Fruit fly (Drosophila melanogaster): ENCODE measurements around the gene CG1316.

The CG1316 gene

DNA sequence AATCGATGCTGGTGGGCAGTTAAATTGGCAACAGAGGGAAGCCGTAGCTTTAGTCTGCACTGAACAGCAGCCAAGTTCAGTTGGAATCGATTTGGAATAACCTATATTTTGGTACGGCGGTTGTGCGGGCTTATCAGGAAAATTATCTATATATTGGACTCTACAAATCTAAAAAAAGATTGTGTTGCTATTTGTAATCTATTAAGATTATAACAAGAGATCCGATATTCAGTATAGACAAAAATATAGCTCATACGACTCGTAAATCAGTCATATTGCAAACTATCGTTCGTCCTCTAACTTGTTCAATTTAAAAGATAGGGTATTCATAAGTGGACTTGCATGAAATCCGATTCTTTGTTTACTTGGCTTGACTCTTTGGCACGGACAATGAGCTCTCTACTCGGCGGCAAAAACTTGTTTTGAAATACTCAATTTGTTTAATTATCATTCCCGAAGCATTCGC lies 5.0 kb downstream of the CG1316 start, which contains the start of gene Hexo1 (continued):
- TF ChIP-seq Hr38 (GFP tag; optimal IDR thresholded peaks at IDR 0.05) (no peak), CG15336 (GFP tag; IDR thresholded peaks at IDR 0.05) (peak; percentile 54), net (GFP tag; optimal IDR thresholded peaks at IDR 0.05) (peak; percentile 73), CG34406 (GFP tag; optimal IDR thresholded peaks at IDR 0.05) (peak; percentile 63), Ets21C (GFP tag; optimal IDR thresholded peaks at IDR 0.05) (no peak), CG11902 (GFP tag; optimal IDR thresholded peaks at IDR 0.05) (no peak), dsx (GFP tag; optimal IDR thresholded peaks at IDR 0.05; ENCODE audit: poor library complexity, severe bottlenecking) (peak; percentile 73), dac (GFP tag; optimal IDR thresholded peaks at IDR 0.05) (peak; percentile 20)

DNA sequence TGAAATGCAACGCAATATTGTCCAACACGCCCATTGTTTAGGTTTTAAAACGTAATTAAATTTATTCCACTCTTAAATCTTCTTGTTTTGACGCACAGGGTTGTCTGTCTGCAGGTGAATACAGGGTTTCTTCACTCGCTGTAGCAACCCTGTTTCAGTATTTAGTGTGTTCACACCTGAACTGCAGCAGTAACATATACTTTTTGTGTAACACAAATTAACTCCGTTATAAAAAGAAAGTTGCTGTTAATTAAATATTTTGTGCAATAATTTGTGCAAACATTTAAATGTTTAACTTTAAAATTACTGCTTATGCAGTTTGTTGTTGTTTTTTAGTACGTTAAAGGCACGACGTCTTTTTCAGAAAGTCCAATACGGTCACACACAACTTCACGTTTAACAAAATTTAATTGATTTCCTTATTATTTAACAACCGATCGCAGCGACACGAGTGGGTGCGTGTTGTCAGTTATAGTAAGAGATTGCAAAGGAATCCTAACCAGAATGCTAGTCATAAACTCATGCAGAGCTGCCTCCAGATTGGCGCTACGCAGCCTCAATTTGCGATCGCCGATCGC lies 8.6 kb downstream of the CG1316 start, which contains the start of the genes CG15012 and Fdx2:
CG15012 (minus strand) TSS at position 127 of the 578 bp plus-strand sequence.
Fdx2 (plus strand) TSS at position 363 of the 578 bp plus-strand sequence.
- peak; percentile 33 for TF ChIP-seq lz (GFP tag; optimal IDR thresholded peaks at IDR 0.05)
- TF ChIP-seq CG9139 (GFP tag; optimal IDR thresholded peaks at IDR 0.05) = no peak
- TF ChIP-seq Eip78C (GFP tag) = peak; percentile 21
- peak; percentile 21 for TF ChIP-seq CG31627 (GFP tag; optimal IDR thresholded peaks at IDR 0.05)
- TF ChIP-seq eg (GFP tag; IDR thresholded peaks at IDR 0.05) = no peak
- peak; percentile 34 for TF ChIP-seq cyc (GFP tag; optimal IDR thresholded peaks at IDR 0.05)
- peak; percentile 57 for TF ChIP-seq vri (GFP tag; optimal IDR thresholded peaks at IDR 0.05)
- TF ChIP-seq svp (GFP tag) = no peak
- no peak for TF ChIP-seq CG6276 (GFP tag; optimal IDR thresholded peaks at IDR 0.05)
- TF ChIP-seq CG15336 (GFP tag; IDR thresholded peaks at IDR 0.05) = no peak
- TF ChIP-seq Eip75B (GFP tag; optimal IDR thresholded peaks at IDR 0.05) = no peak
- peak; percentile 51 for TF ChIP-seq esn (GFP tag; optimal IDR thresholded peaks at IDR 0.05)
- peak; percentile 30 for TF ChIP-seq CG3032 (tag; optimal IDR thresholded peaks at IDR 0.05)
- no peak for TF ChIP-seq acj6 (GFP tag; optimal IDR thresholded peaks at IDR 0.05)
- peak; percentile 78 for TF ChIP-seq Sox14 (GFP tag; optimal IDR thresholded peaks at IDR 0.05)
- no peak for TF ChIP-seq CG8319 (GFP tag; optimal IDR thresholded peaks at IDR 0.05)
- TF ChIP-seq Hr39 (GFP tag; optimal IDR thresholded peaks at IDR 0.05) = peak; percentile 35
- no peak for TF ChIP-seq Sox15 (GFP tag; optimal IDR thresholded peaks at IDR 0.05)
- TF ChIP-seq Sox102F (GFP tag; optimal IDR thresholded peaks at IDR 0.05) = no peak
- TF ChIP-seq achi (GFP tag; optimal IDR thresholded peaks at IDR 0.05) = peak; percentile 6
- TF ChIP-seq topi (GFP tag; optimal IDR thresholded peaks at IDR 0.05) = peak; percentile 34

DNA sequence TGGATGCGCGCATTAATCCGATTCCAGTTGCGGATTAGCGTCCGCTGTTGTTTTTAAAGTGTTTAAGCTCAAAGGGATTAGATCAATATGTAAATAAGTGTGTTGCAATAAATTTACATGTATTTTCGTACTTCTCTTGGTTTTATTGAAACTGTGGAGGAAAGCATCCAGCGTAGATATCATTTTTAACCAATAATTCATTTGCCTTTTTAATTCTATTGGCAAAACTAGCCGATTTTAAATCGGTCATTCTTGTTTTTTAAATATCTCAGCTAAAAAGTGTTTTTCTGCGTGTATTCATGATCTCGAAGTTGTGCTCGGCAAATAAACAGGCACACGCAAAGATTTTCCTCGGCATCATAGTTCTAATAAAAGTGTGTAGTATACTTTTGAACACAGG lies 9.7 kb downstream of the CG1316 start:
- TF ChIP-seq CG16779 (tag; optimal IDR thresholded peaks at IDR 0.05) (no peak), acj6 (GFP tag; optimal IDR thresholded peaks at IDR 0.05) (no peak), CG15336 (GFP tag; IDR thresholded peaks at IDR 0.05) (peak; percentile 49), CG9139 (GFP tag; optimal IDR thresholded peaks at IDR 0.05) (no peak), Eip75B (GFP tag; optimal IDR thresholded peaks at IDR 0.05) (no peak), OdsH (GFP tag; optimal IDR thresholded peaks at IDR 0.05) (no peak), Smox (GFP tag; optimal IDR thresholded peaks at IDR 0.05) (no peak), CG8632 (GFP tag; optimal IDR thresholded peaks at IDR 0.05) (no peak), Gug (GFP tag; IDR thresholded peaks at IDR 0.05) (no peak), Sox15 (GFP tag; optimal IDR thresholded peaks at IDR 0.05) (no peak), CG11902 (GFP tag; optimal IDR thresholded peaks at IDR 0.05) (no peak), eg (GFP tag; IDR thresholded peaks at IDR 0.05) (no peak), CG7368 (GFP tag; optimal IDR thresholded peaks at IDR 0.05) (no peak), CG6276 (GFP tag; optimal IDR thresholded peaks at IDR 0.05) (no peak), CG32006 (GFP tag; optimal IDR thresholded peaks at IDR 0.05) (peak; percentile 27), CG11762 (GFP tag; optimal IDR thresholded peaks at IDR 0.05; ENCODE audit: insufficient read depth) (no peak), Ets96B (tag; optimal IDR thresholded peaks at IDR 0.05) (no peak)

Measured in whole organism, prepupa.